Worm (Caenorhabditis elegans) whole organism, L3 larva: ENCODE measurements around the gene col-176.

Experiments
- ama-1 ChIP-seq: fragments of 150-350 bp; optimal IDR thresholded peaks from 2 replicates; lab custom pipeline; 2018
- ceh-16 ChIP-seq: sonication (generic microtip); optimal IDR thresholded peaks from 2 replicates; lab custom pipeline; 2017; ENCODE audit warnings: missing biosample characterization, missing genetic modification characterization
- fos-1 ChIP-seq: fragments of 150-350 bp; optimal IDR thresholded peaks from 2 replicates; lab custom pipeline; 2014; ENCODE audit warnings: missing biosample characterization, missing genetic modification characterization
- nhr-11 ChIP-seq: fragments of 150-350 bp; optimal IDR thresholded peaks from 2 replicates; lab custom pipeline; 2014; ENCODE audit warnings: missing biosample characterization, missing genetic modification characterization
- nhr-12 ChIP-seq: fragments of 150-350 bp; optimal IDR thresholded peaks from 2 replicates; lab custom pipeline; 2014; ENCODE audit warnings: missing biosample characterization, missing genetic modification characterization
- nhr-237 ChIP-seq: fragments of 150-350 bp; optimal IDR thresholded peaks from 2 replicates; lab custom pipeline; 2014; ENCODE audit warnings: missing biosample characterization, missing genetic modification characterization
- nhr-76 ChIP-seq: fragments of 150-350 bp; sonication (generic microtip); optimal IDR thresholded peaks from 5 replicates; lab custom pipeline; 2014; ENCODE audit warnings: missing biosample characterization, missing genetic modification characterization
- pha-4 ChIP-seq: fragments of 150-350 bp; optimal IDR thresholded peaks from 2 replicates; lab custom pipeline; 2014; ENCODE audit warnings: missing biosample characterization, missing genetic modification reagents, missing genetic modification characterization
- unc-39 ChIP-seq: sonication (generic microtip); optimal IDR thresholded peaks from 4 replicates; lab custom pipeline; 2017; ENCODE audit warnings: missing biosample characterization, missing genetic modification characterization
- zag-1 ChIP-seq: fragments of 150-350 bp; optimal IDR thresholded peaks from 2 replicates; lab custom pipeline; 2014; ENCODE audit warnings: missing biosample characterization, missing genetic modification characterization

ce11 chrX:10078089-10078488 is 692 bp downstream of the col-176 start:
- no peak for TF ChIP-seq fos-1 (tag; lab: Kevin White, UChicago)
- no peak for TF ChIP-seq pha-4 (tag; lab: Kevin White, UChicago)
- no peak for TF ChIP-seq nhr-237 (tag; lab: Kevin White, UChicago)
- no peak for TF ChIP-seq nhr-76 (tag; lab: Kevin White, UChicago)
- no peak for TF ChIP-seq zag-1
- TF ChIP-seq nhr-12 (tag; lab: Kevin White, UChicago) = no peak
- TF ChIP-seq nhr-11 (tag; lab: Kevin White, UChicago) = no peak
- TF ChIP-seq ama-1 (lab: Kevin White, UChicago) = no peak
- TF ChIP-seq ceh-16 = no peak
- TF ChIP-seq unc-39 (tag; lab: Kevin White, UChicago) = no peak
